Worm (Caenorhabditis elegans) whole organism, L1 larva: ENCODE measurements around the gene F26G1.10.

ENCODE experiments used
- C04F5.9 ChIP-seq: sonication (generic microtip); optimal IDR thresholded peaks from 2 replicates; lab custom pipeline; 2016; ENCODE audit warnings: missing genetic modification characterization, missing compliant biosample characterization
- F16B12.6 ChIP-seq: fragments of 150-350 bp; optimal IDR thresholded peaks from 2 replicates; lab custom pipeline; 2014; ENCODE audit warnings: missing biosample characterization, missing genetic modification characterization
- Y116A8C.19 ChIP-seq: sonication (generic microtip); optimal IDR thresholded peaks from 2 replicates; lab custom pipeline; 2016; ENCODE audit warnings: missing compliant biosample characterization, missing genetic modification characterization, borderline replicate concordance
- aha-1 ChIP-seq: fragments of 150-350 bp; optimal IDR thresholded peaks from 2 replicates; lab custom pipeline; 2014; ENCODE audit warnings: missing biosample characterization, missing genetic modification characterization
- alr-1 ChIP-seq: fragments of 200-800 bp; sonication (Bioruptor generic); optimal IDR thresholded peaks from 2 replicates; lab custom pipeline; 2018; ENCODE audit warnings: borderline replicate concordance, mild to moderate bottlenecking, missing genetic modification characterization, missing compliant biosample characterization
- blmp-1 ChIP-seq: fragments of 150-350 bp; optimal IDR thresholded peaks from 2 replicates; lab custom pipeline; 2014; ENCODE audit warnings: missing biosample characterization, missing genetic modification characterization
- ceh-63 ChIP-seq: fragments of 200-800 bp; sonication (Bioruptor generic); optimal IDR thresholded peaks from 2 replicates; lab custom pipeline; 2018; ENCODE audit warnings: mild to moderate bottlenecking, missing genetic modification characterization, missing compliant biosample characterization
- ceh-8 ChIP-seq: fragments of 200-800 bp; sonication (Bioruptor generic); optimal IDR thresholded peaks from 2 replicates; lab custom pipeline; 2018; ENCODE audit warnings: mild to moderate bottlenecking, missing genetic modification characterization, moderate library complexity, missing compliant biosample characterization
- ceh-90 ChIP-seq: sonication (generic microtip); optimal IDR thresholded peaks from 2 replicates; lab custom pipeline; 2016; ENCODE audit warnings: missing genetic modification characterization, missing compliant biosample characterization
- dpl-1 ChIP-seq, 3 experiments: fragments of 150-350 bp in 2 of 3; sonication (generic microtip) in 1 of 3; optimal IDR thresholded peaks; 2 replicates each; lab custom pipeline; 2014 to 2017; ENCODE audit warnings: missing biosample characterization in 3 of 3, missing genetic modification characterization in 3 of 3, missing genetic modification reagents in 3 of 3
- dsc-1 ChIP-seq: sonication (generic microtip); optimal IDR thresholded peaks from 2 replicates; lab custom pipeline; 2016; ENCODE audit warnings: mild to moderate bottlenecking, missing genetic modification characterization, missing compliant biosample characterization
- efl-1 ChIP-seq, 4 experiments: fragments of 150-350 bp; optimal IDR thresholded peaks in 3 of 4; peaks in 1 of 4; 1 replicate in 1 of 4; 2 replicates in 3 of 4; lab custom pipeline; 2014; ENCODE audit warnings: missing biosample characterization in 2 of 4, missing genetic modification characterization in 2 of 4, missing genetic modification reagents in 2 of 4
- efl-3 ChIP-seq: fragments of 200-800 bp; sonication (Bioruptor generic); optimal IDR thresholded peaks from 2 replicates; lab custom pipeline; 2018; ENCODE audit warnings: mild to moderate bottlenecking, missing genetic modification characterization, missing compliant biosample characterization
- egl-13 ChIP-seq: sonication (generic microtip); optimal IDR thresholded peaks from 2 replicates; lab custom pipeline; 2016; ENCODE audit warnings: missing genotype, missing genetic modification reagents, missing genetic modification characterization, missing compliant biosample characterization
- egl-27 ChIP-seq, 2 experiments: fragments of 150-350 bp in 1 of 2; sonication (generic microtip); optimal IDR thresholded peaks; 3 replicates each; lab custom pipeline; 2017 to 2018; ENCODE audit warnings: missing biosample characterization in 2 of 2, missing genetic modification characterization in 2 of 2, missing genetic modification reagents in 2 of 2
- ets-5 ChIP-seq: fragments of 200-800 bp; sonication (Bioruptor generic); IDR thresholded peaks from 2 replicates; pipeline ENCODE4 v1.3.6; 2022; ENCODE audit warnings: missing genetic modification characterization, missing compliant biosample characterization
- fkh-10 ChIP-seq: sonication (generic microtip); optimal IDR thresholded peaks from 2 replicates; lab custom pipeline; 2017; ENCODE audit warnings: missing biosample characterization, missing genetic modification reagents, missing genetic modification characterization
- fkh-4 ChIP-seq: sonication (generic microtip); optimal IDR thresholded peaks from 2 replicates; lab custom pipeline; 2016; ENCODE audit warnings: missing compliant biosample characterization, missing genetic modification characterization, borderline replicate concordance
- fkh-8 ChIP-seq: sonication (generic microtip); optimal IDR thresholded peaks from 2 replicates; lab custom pipeline; 2016; ENCODE audit warnings: mild to moderate bottlenecking, missing genetic modification characterization, missing compliant biosample characterization
- fos-1 ChIP-seq: fragments of 150-350 bp; optimal IDR thresholded peaks from 2 replicates; lab custom pipeline; 2014; ENCODE audit warnings: missing biosample characterization, missing genetic modification characterization
- hpl-2 ChIP-seq: fragments of 150-350 bp; optimal IDR thresholded peaks from 2 replicates; lab custom pipeline; 2014; ENCODE audit warnings: missing biosample characterization, missing genetic modification reagents, missing genetic modification characterization
- irx-1 ChIP-seq: sonication (generic microtip); optimal IDR thresholded peaks from 2 replicates; lab custom pipeline; 2016; ENCODE audit warnings: missing genetic modification characterization, missing compliant biosample characterization
- isw-1 ChIP-seq: fragments of 200-800 bp; sonication (Bioruptor generic); IDR thresholded peaks from 2 replicates; pipeline ENCODE4 v1.3.6; 2022; ENCODE audit warnings: missing genetic modification characterization, missing compliant biosample characterization
- jun-1 ChIP-seq: fragments of 150-350 bp; optimal IDR thresholded peaks from 2 replicates; lab custom pipeline; 2014; ENCODE audit warnings: missing biosample characterization, missing genetic modification reagents, missing genetic modification characterization
- lin-15B ChIP-seq: fragments of 150-350 bp; sonication (generic microtip); optimal IDR thresholded peaks from 3 replicates; lab custom pipeline; 2014; ENCODE audit warnings: missing biosample characterization, missing genetic modification characterization
- lin-35 ChIP-seq, 2 experiments: fragments of 150-350 bp; optimal IDR thresholded peaks; 2 replicates each; lab custom pipeline; 2014; ENCODE audit warnings: missing biosample characterization in 2 of 2, missing genetic modification characterization in 2 of 2, missing genetic modification reagents in 2 of 2
- mdl-1 ChIP-seq, 2 experiments: fragments of 150-350 bp; optimal IDR thresholded peaks; 2 replicates each; lab custom pipeline; 2014 to 2017; ENCODE audit warnings: missing biosample characterization in 2 of 2, missing genetic modification characterization in 2 of 2, inconsistent platforms in 1 of 2
- mep-1 ChIP-seq: fragments of 150-350 bp; optimal IDR thresholded peaks from 2 replicates; lab custom pipeline; 2014; ENCODE audit warnings: missing biosample characterization, missing genetic modification characterization
- nhr-11 ChIP-seq: fragments of 150-350 bp; optimal IDR thresholded peaks from 2 replicates; lab custom pipeline; 2014; ENCODE audit warnings: missing biosample characterization, missing genetic modification characterization
- nhr-12 ChIP-seq: sonication (generic microtip); optimal IDR thresholded peaks from 2 replicates; lab custom pipeline; 2017; ENCODE audit warnings: missing biosample characterization, missing genetic modification characterization
- nhr-19 ChIP-seq: fragments of 200-800 bp; sonication (Bioruptor generic); conservative IDR thresholded peaks from 2 replicates; pipeline ENCODE4 v1.3.6; 2022; ENCODE audit warnings: missing genetic modification characterization, missing compliant biosample characterization
- nhr-20 ChIP-seq: sonication (generic microtip); optimal IDR thresholded peaks from 2 replicates; lab custom pipeline; 2016; ENCODE audit warnings: mild to moderate bottlenecking, missing genetic modification characterization, missing compliant biosample characterization
- nhr-28 ChIP-seq: fragments of 150-350 bp; optimal IDR thresholded peaks from 2 replicates; lab custom pipeline; 2014; ENCODE audit warnings: missing biosample characterization, missing genetic modification characterization
- nhr-77 ChIP-seq: fragments of 150-350 bp; optimal IDR thresholded peaks from 2 replicates; lab custom pipeline; 2014; ENCODE audit warnings: missing biosample characterization, missing genetic modification characterization
- nhr-84 ChIP-seq: sonication (generic microtip); optimal IDR thresholded peaks from 2 replicates; lab custom pipeline; 2017; ENCODE audit warnings: missing biosample characterization, missing genetic modification characterization
- nhr-85 ChIP-seq: sonication (generic microtip); peaks from one replicate; lab custom pipeline; 2016; ENCODE audit warnings: missing genetic modification characterization, inconsistent platforms, missing compliant biosample characterization
- nhr-90 ChIP-seq: sonication (generic microtip); optimal IDR thresholded peaks from 2 replicates; lab custom pipeline; 2016; ENCODE audit warnings: mild to moderate bottlenecking, missing genetic modification characterization, missing compliant biosample characterization; ENCODE audit not compliant: poor library complexity
- pax-3 ChIP-seq: fragments of 200-800 bp; sonication (Bioruptor generic); optimal IDR thresholded peaks from 2 replicates; lab custom pipeline; 2018; ENCODE audit warnings: mild to moderate bottlenecking, missing genetic modification characterization, moderate library complexity, missing compliant biosample characterization
- pqm-1 ChIP-seq: sonication (generic microtip); optimal IDR thresholded peaks from 3 replicates; lab custom pipeline; 2017; ENCODE audit warnings: missing biosample characterization, missing genetic modification characterization
- rnt-1 ChIP-seq: sonication (generic microtip); optimal IDR thresholded peaks from 2 replicates; lab custom pipeline; 2016; ENCODE audit warnings: mild to moderate bottlenecking, missing genetic modification characterization, moderate library complexity, missing compliant biosample characterization
- skn-1 ChIP-seq: fragments of 150-350 bp; optimal IDR thresholded peaks from 2 replicates; lab custom pipeline; 2014; ENCODE audit warnings: missing biosample characterization, missing genetic modification characterization
- snpc-4 ChIP-seq: fragments of 150-350 bp; optimal IDR thresholded peaks from 2 replicates; lab custom pipeline; 2014; ENCODE audit warnings: missing biosample characterization, missing genetic modification characterization
- tbx-2 ChIP-seq: sonication (generic microtip); optimal IDR thresholded peaks from 2 replicates; lab custom pipeline; 2016; ENCODE audit warnings: missing genetic modification characterization, missing compliant biosample characterization
- unc-130 ChIP-seq: fragments of 150-350 bp; optimal IDR thresholded peaks from 2 replicates; lab custom pipeline; 2017; ENCODE audit warnings: missing biosample characterization, missing genetic modification characterization, inconsistent platforms
- unc-30 ChIP-seq: sonication (generic microtip); optimal IDR thresholded peaks from 2 replicates; lab custom pipeline; 2017; ENCODE audit warnings: missing biosample characterization, missing genetic modification characterization
- unc-62 ChIP-seq: fragments of 150-350 bp; optimal IDR thresholded peaks from 2 replicates; lab custom pipeline; 2014; ENCODE audit warnings: missing biosample characterization, missing genetic modification reagents, missing genetic modification characterization
- unc-86 ChIP-seq: sonication (generic microtip); optimal IDR thresholded peaks from 2 replicates; lab custom pipeline; 2016; ENCODE audit warnings: missing genetic modification characterization, missing compliant biosample characterization
- unc-98 ChIP-seq: fragments of 200-800 bp; sonication (Bioruptor generic); IDR thresholded peaks from 2 replicates; pipeline ENCODE4 v1.3.6; 2022; ENCODE audit warnings: missing genetic modification characterization, missing compliant biosample characterization
- vab-15 ChIP-seq: sonication (generic microtip); optimal IDR thresholded peaks from 2 replicates; lab custom pipeline; 2017; ENCODE audit warnings: missing genotype, mild to moderate bottlenecking, missing genetic modification characterization, missing compliant biosample characterization
- xbp-1 ChIP-seq: sonication (generic microtip); optimal IDR thresholded peaks from 2 replicates; lab custom pipeline; 2016; ENCODE audit warnings: missing genetic modification characterization, missing compliant biosample characterization
- zag-1 ChIP-seq: fragments of 150-350 bp; optimal IDR thresholded peaks from 2 replicates; lab custom pipeline; 2014; ENCODE audit warnings: missing biosample characterization, missing genetic modification characterization
- zip-4 ChIP-seq: fragments of 200-800 bp; sonication (Bioruptor generic); optimal IDR thresholded peaks from 2 replicates; lab custom pipeline; 2018; ENCODE audit warnings: mild to moderate bottlenecking, missing genetic modification characterization, moderate library complexity, missing compliant biosample characterization
- ztf-4 ChIP-seq: fragments of 150-350 bp; optimal IDR thresholded peaks from 2 replicates; lab custom pipeline; 2014; ENCODE audit warnings: missing biosample characterization, missing genetic modification characterization

The F26G1.10 gene

DNA sequence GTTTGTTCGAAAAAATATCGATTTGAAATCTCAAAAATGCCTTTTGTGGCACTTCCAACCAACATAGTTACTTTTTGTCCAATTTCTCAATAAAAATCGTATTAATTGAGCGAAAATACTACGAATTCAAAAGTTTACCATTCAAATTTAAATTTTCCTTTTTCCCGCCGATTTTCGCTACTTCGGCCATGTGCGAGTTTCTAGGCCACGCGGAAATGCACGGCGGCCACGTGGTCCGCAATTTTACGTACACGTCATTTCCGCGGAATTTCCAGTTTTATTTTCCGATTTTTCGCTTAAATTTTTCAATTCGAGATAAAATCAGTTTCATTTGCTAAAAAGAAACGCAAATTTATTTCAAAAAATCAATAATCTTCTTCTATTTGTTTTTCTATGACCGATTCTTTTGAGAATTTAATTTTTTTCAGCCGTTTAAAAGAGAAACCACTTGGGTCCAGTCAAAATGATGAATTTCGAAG lies 34.2 kb upstream of the F26G1.10 start, which contains the start of gene eas-1:
Gene eas-1 (plus strand): TSS at position 429 of the 479 bp plus-strand sequence.
- TF ChIP-seq isw-1 (GFP tag; lab: Robert Waterston, UW) (peak; percentile 81), zag-1 (tag; lab: Kevin White, UChicago) (no peak), nhr-84 (no peak), rnt-1 (tag; lab: Kevin White, UChicago) (peak; percentile 98), egl-13 (tag; lab: Kevin White, UChicago) (peak; percentile 84), ceh-8 (GFP tag; lab: Kevin White, UChicago) (peak; percentile 63), nhr-19 (GFP tag; lab: Robert Waterston, UW) (peak; percentile 82), tbx-2 (tag; lab: Kevin White, UChicago) (peak; percentile 91), lin-35 (GFP tag; optimal IDR thresholded peaks at IDR 0.05; lab: Kevin White, UChicago) (peak; percentile 96 to 97), efl-1 (optimal IDR thresholded peaks at IDR 0.05; lab: Kevin White, UChicago) (peak; percentile 97 to 100), efl-1 (GFP tag; optimal IDR thresholded peaks at IDR 0.05 in 1 of 2; lab: Kevin White, UChicago) (peak; percentile 96 to 99), xbp-1 (tag; lab: Kevin White, UChicago) (peak; percentile 97), nhr-85 (tag; lab: Kevin White, UChicago) (peak; percentile 88), zip-4 (peak; percentile 10), alr-1 (tag; lab: Kevin White, UChicago) (no peak), unc-86 (tag; lab: Kevin White, UChicago) (peak; percentile 75), dsc-1 (peak; percentile 86), mdl-1 (tag; optimal IDR thresholded peaks at IDR 0.05; lab: Kevin White, UChicago) (peak; percentile 20 to 88), ceh-63 (GFP tag; lab: Kevin White, UChicago) (no peak), hpl-2 (GFP tag; lab: Kevin White, UChicago) (peak; percentile 47), jun-1 (tag; lab: Kevin White, UChicago) (peak; percentile 73), nhr-12 (tag; lab: Kevin White, UChicago) (no peak), unc-62 (GFP tag; lab: Kevin White, UChicago) (no peak), fkh-8 (tag; lab: Kevin White, UChicago) (peak; percentile 82), fkh-10 (GFP tag; lab: Kevin White, UChicago) (peak; percentile 25), vab-15 (tag; lab: Kevin White, UChicago) (peak; percentile 57), unc-130 (peak; percentile 18), blmp-1 (peak; percentile 73), pqm-1 (tag; lab: Kevin White, UChicago) (no peak), mep-1 (tag; lab: Kevin White, UChicago) (peak; percentile 82), egl-27 (tag; optimal IDR thresholded peaks at IDR 0.05; lab: Kevin White, UChicago) (no peak), C04F5.9 (tag; lab: Kevin White, UChicago) (peak; percentile 78), snpc-4 (tag; lab: Kevin White, UChicago) (peak; percentile 67), nhr-28 (tag; lab: Kevin White, UChicago) (no peak), lin-15B (peak; percentile 55), ets-5 (no peak), fkh-4 (tag; lab: Kevin White, UChicago) (peak; percentile 86), dpl-1 (GFP tag; optimal IDR thresholded peaks at IDR 0.05; lab: Kevin White, UChicago) (peak; percentile 92 to 96 (median 95)), aha-1 (tag; lab: Kevin White, UChicago) (no peak), F16B12.6 (tag; lab: Kevin White, UChicago) (peak; percentile 81), ztf-4 (no peak), efl-3 (GFP tag; lab: Kevin White, UChicago) (peak; percentile 29), nhr-90 (tag; lab: Kevin White, UChicago) (peak; percentile 90), unc-30 (tag; lab: Kevin White, UChicago) (no peak), pax-3 (peak; percentile 87), nhr-77 (tag; lab: Kevin White, UChicago) (no peak), nhr-11 (tag; lab: Kevin White, UChicago) (no peak), irx-1 (tag; lab: Kevin White, UChicago) (peak; percentile 92), Y116A8C.19 (peak; percentile 52), ceh-90 (tag; lab: Kevin White, UChicago) (peak; percentile 93), unc-98 (GFP tag; lab: Robert Waterston, UW) (peak; percentile 85), skn-1 (tag; lab: Kevin White, UChicago) (peak; percentile 78), fos-1 (tag; lab: Kevin White, UChicago) (peak; percentile 52), nhr-20 (tag; lab: Kevin White, UChicago) (peak; percentile 86)
